Fruit fly (Drosophila melanogaster) whole organism, embryonic: ENCODE measurements around the gene CG14102.
A peak's percentile ranks its signal among the peaks of the same experiment; 100 is the strongest.

Experiments used
- CG10274 ChIP-seq: fragments of 200-800 bp; sonication (Bioruptor generic); optimal IDR thresholded peaks from 3 replicates; lab custom pipeline; 2017; ENCODE audit warnings: missing biosample characterization, mild to moderate bottlenecking, missing genetic modification characterization
- CG10321 ChIP-seq: fragments of 200-800 bp; sonication (Bioruptor generic); IDR thresholded peaks from 2 replicates; pipeline ENCODE4 v1.3.6; 2022; ENCODE audit warnings: missing biosample characterization, missing genetic modification characterization
- CG11504 ChIP-seq: fragments of 200-800 bp; sonication (Bioruptor generic); optimal IDR thresholded peaks from 3 replicates; lab custom pipeline; 2019; ENCODE audit warnings: missing biosample characterization, mild to moderate bottlenecking, missing genetic modification characterization, moderate library complexity
- CG15073 ChIP-seq: fragments of 200-800 bp; sonication (Bioruptor generic); optimal IDR thresholded peaks from 2 replicates; lab custom pipeline; 2016; ENCODE audit warnings: missing biosample characterization, missing genetic modification characterization
- CG15514 ChIP-seq: fragments of 200-800 bp; sonication (Bioruptor generic); optimal IDR thresholded peaks from 3 replicates; lab custom pipeline; 2017; ENCODE audit warnings: missing biosample characterization, missing genetic modification characterization, mild to moderate bottlenecking, moderate library complexity, missing genetic modification reagents
- CG18599 ChIP-seq: fragments of 200-800 bp; sonication (Bioruptor generic); optimal IDR thresholded peaks from 3 replicates; lab custom pipeline; 2017; ENCODE audit warnings: missing biosample characterization, missing genetic modification characterization, mild to moderate bottlenecking, moderate library complexity, missing genetic modification reagents
- CG2199 ChIP-seq: fragments of 200-800 bp; sonication (Bioruptor generic); IDR thresholded peaks from 3 replicates; pipeline ENCODE4 v1.3.6; 2022; ENCODE audit warnings: missing biosample characterization, missing genetic modification characterization
- CG2202 ChIP-seq: fragments of 200-800 bp; sonication (Bioruptor generic); optimal IDR thresholded peaks from 2 replicates; lab custom pipeline; 2018; ENCODE audit warnings: missing biosample characterization, mild to moderate bottlenecking, missing genetic modification characterization
- CG3065 ChIP-seq: fragments of 200-800 bp; sonication (Bioruptor generic); optimal IDR thresholded peaks from 2 replicates; lab custom pipeline; 2016; ENCODE audit warnings: missing biosample characterization, missing genetic modification characterization
- CG4328 ChIP-seq: fragments of 200-800 bp; sonication (Bioruptor generic); optimal IDR thresholded peaks from 3 replicates; lab custom pipeline; 2017; ENCODE audit warnings: missing biosample characterization, missing genetic modification reagents, missing genetic modification characterization
- CG4707 ChIP-seq: fragments of 200-800 bp; sonication (Bioruptor generic); optimal IDR thresholded peaks from 2 replicates; lab custom pipeline; 2018; ENCODE audit warnings: missing biosample characterization, mild to moderate bottlenecking, missing genetic modification characterization, moderate library complexity
- CG6272 ChIP-seq: fragments of 200-800 bp; sonication (Bioruptor generic); IDR thresholded peaks from 2 replicates; pipeline ENCODE4 v1.3.6; 2022; ENCODE audit warnings: missing biosample characterization, missing genetic modification characterization
- CG6765 ChIP-seq: fragments of 200-800 bp; sonication (Bioruptor generic); optimal IDR thresholded peaks from 3 replicates; lab custom pipeline; 2017; ENCODE audit warnings: missing biosample characterization, mild to moderate bottlenecking, missing genetic modification characterization
- CG7271 ChIP-seq: fragments of 200-800 bp; sonication (Bioruptor generic); optimal IDR thresholded peaks from 2 replicates; lab custom pipeline; 2018; ENCODE audit warnings: missing biosample characterization, mild to moderate bottlenecking, missing genetic modification characterization, moderate library complexity
- CG7928 ChIP-seq: fragments of 200-800 bp; sonication (Bioruptor generic); optimal IDR thresholded peaks from 2 replicates; lab custom pipeline; 2017; ENCODE audit warnings: missing biosample characterization, mild to moderate bottlenecking, missing genetic modification characterization
- CG9437 ChIP-seq: fragments of 200-800 bp; sonication (Bioruptor generic); optimal IDR thresholded peaks from 2 replicates; lab custom pipeline; 2018; ENCODE audit warnings: missing biosample characterization, mild to moderate bottlenecking, missing genetic modification characterization
- Drgx ChIP-seq: fragments of 200-800 bp; sonication (Bioruptor generic); IDR thresholded peaks from 2 replicates; pipeline ENCODE4 v1.3.6; 2022; ENCODE audit warnings: missing biosample characterization, missing genetic modification characterization
- E2f2 ChIP-seq: fragments of 200-800 bp; sonication (Bioruptor generic); IDR thresholded peaks from 2 replicates; pipeline ENCODE4 v1.3.6; 2022; ENCODE audit warnings: missing biosample characterization, missing genetic modification characterization
- Fer2 ChIP-seq: fragments of 200-800 bp; sonication (Bioruptor generic); optimal IDR thresholded peaks from 2 replicates; lab custom pipeline; 2018; ENCODE audit warnings: missing biosample characterization, mild to moderate bottlenecking, missing genetic modification characterization, moderate library complexity
- Gug ChIP-seq: fragments of 200-800 bp; sonication (Bioruptor generic); IDR thresholded peaks from 4 replicates; pipeline ENCODE4 v1.3.6; 2022; ENCODE audit warnings: missing biosample characterization, missing genetic modification characterization
- Lim3 ChIP-seq: fragments of 200-800 bp; sonication (Bioruptor generic); IDR thresholded peaks from 2 replicates; pipeline ENCODE4 v1.3.6; 2022; ENCODE audit warnings: missing biosample characterization, missing genetic modification characterization
- Lpt ChIP-seq: fragments of >200 bp; optimal IDR thresholded peaks from 2 replicates; lab custom pipeline; 2018; ENCODE audit warnings: missing biosample characterization, missing genetic modification characterization
- Sox100B ChIP-seq: fragments of 200-800 bp; sonication (Bioruptor generic); optimal IDR thresholded peaks from 3 replicates; lab custom pipeline; 2018; ENCODE audit warnings: missing biosample characterization, mild to moderate bottlenecking, missing genetic modification characterization
- Sry-β ChIP-seq: fragments of 200-800 bp; sonication (Bioruptor generic); optimal IDR thresholded peaks from 2 replicates; lab custom pipeline; 2018; ENCODE audit warnings: missing biosample characterization, mild to moderate bottlenecking, missing genetic modification characterization, moderate library complexity
- Tbp ChIP-seq: fragments of >200 bp; optimal IDR thresholded peaks from 2 replicates; lab custom pipeline; 2018; ENCODE audit warnings: missing biosample characterization, missing genetic modification characterization
- Vsx1 ChIP-seq: fragments of 200-800 bp; sonication (Bioruptor generic); optimal IDR thresholded peaks from 2 replicates; lab custom pipeline; 2017; ENCODE audit warnings: missing biosample characterization, mild to moderate bottlenecking, missing genetic modification characterization, missing genetic modification reagents
- Xbp1 ChIP-seq: fragments of 200-800 bp; sonication (Bioruptor generic); optimal IDR thresholded peaks from 3 replicates; lab custom pipeline; 2016; ENCODE audit warnings: missing biosample characterization, mild to moderate bottlenecking, missing genetic modification characterization
- bowl ChIP-seq: fragments of 200-800 bp; sonication (Bioruptor generic); IDR thresholded peaks from 2 replicates; pipeline ENCODE4 v1.3.6; 2022; ENCODE audit warnings: missing biosample characterization, missing genetic modification characterization
- chinmo ChIP-seq: fragments of 200-800 bp; sonication (Bioruptor generic); IDR thresholded peaks from 4 replicates; pipeline ENCODE4 v1.3.6; 2022; ENCODE audit warnings: missing biosample characterization, missing genetic modification characterization; ENCODE audit not compliant: partially characterized antibody
- eve ChIP-seq, 2 experiments: fragments of >200 bp; optimal IDR thresholded peaks; 2 replicates each; lab custom pipeline; 2017; ENCODE audit warnings: missing biosample characterization in 2 of 2, missing genetic modification characterization in 2 of 2
- exex ChIP-seq: fragments of 200-800 bp; sonication (Bioruptor generic); optimal IDR thresholded peaks from 4 replicates; lab custom pipeline; 2018; ENCODE audit warnings: missing biosample characterization, mild to moderate bottlenecking, missing genetic modification characterization, moderate library complexity
- fd64A ChIP-seq: fragments of 200-800 bp; sonication (Bioruptor generic); optimal IDR thresholded peaks from 3 replicates; lab custom pipeline; 2018; ENCODE audit warnings: missing biosample characterization, mild to moderate bottlenecking, missing genetic modification characterization
- grn ChIP-seq: fragments of 200-800 bp; sonication (Bioruptor generic); optimal IDR thresholded peaks from 3 replicates; lab custom pipeline; 2017; ENCODE audit warnings: missing biosample characterization, missing genetic modification characterization
- gro ChIP-seq: fragments of 200-800 bp; sonication (Bioruptor generic); optimal IDR thresholded peaks from 2 replicates; lab custom pipeline; 2016; ENCODE audit warnings: missing biosample characterization, missing genetic modification characterization
- gsb ChIP-seq: fragments of 200-800 bp; sonication (Bioruptor generic); IDR thresholded peaks from 2 replicates; pipeline ENCODE4 v1.3.6; 2022; ENCODE audit warnings: missing biosample characterization, missing genetic modification characterization
- knrl ChIP-seq: fragments of 200-800 bp; sonication (Bioruptor generic); IDR thresholded peaks from 3 replicates; pipeline ENCODE4 v1.3.6; 2022; ENCODE audit warnings: missing biosample characterization, missing genetic modification characterization; ENCODE audit not compliant: partially characterized antibody
- lab ChIP-seq: fragments of 200-800 bp; sonication (Bioruptor generic); optimal IDR thresholded peaks from 3 replicates; lab custom pipeline; 2017; ENCODE audit warnings: missing biosample characterization, missing genetic modification characterization, mild to moderate bottlenecking, moderate library complexity, missing genetic modification reagents
- mirr ChIP-seq: fragments of 200-800 bp; sonication (Bioruptor generic); optimal IDR thresholded peaks from 3 replicates; lab custom pipeline; 2018; ENCODE audit warnings: missing biosample characterization, mild to moderate bottlenecking, missing genetic modification characterization
- oc ChIP-seq: fragments of 200-800 bp; sonication (Bioruptor generic); optimal IDR thresholded peaks from 2 replicates; lab custom pipeline; 2018; ENCODE audit warnings: missing biosample characterization, mild to moderate bottlenecking, missing genetic modification characterization, moderate library complexity
- odd ChIP-seq: fragments of 200-800 bp; sonication (Bioruptor generic); optimal IDR thresholded peaks from 2 replicates; lab custom pipeline; 2017; ENCODE audit warnings: missing biosample characterization, mild to moderate bottlenecking, missing genetic modification characterization
- pfk ChIP-seq: fragments of 200-800 bp; sonication (Bioruptor generic); optimal IDR thresholded peaks from 2 replicates; lab custom pipeline; 2018; ENCODE audit warnings: missing biosample characterization, mild to moderate bottlenecking, missing genetic modification characterization, moderate library complexity
- repo ChIP-seq: fragments of 200-800 bp; sonication (Bioruptor generic); optimal IDR thresholded peaks from 2 replicates; lab custom pipeline; 2016; ENCODE audit warnings: missing biosample characterization, missing genetic modification characterization
- ro ChIP-seq: fragments of 200-800 bp; sonication (Bioruptor generic); IDR thresholded peaks from 2 replicates; pipeline ENCODE4 v1.3.6; 2022; ENCODE audit warnings: missing biosample characterization, missing genetic modification characterization
- sd ChIP-seq: fragments of 200-800 bp; sonication (Bioruptor generic); optimal IDR thresholded peaks from 3 replicates; lab custom pipeline; 2018; ENCODE audit warnings: missing biosample characterization, mild to moderate bottlenecking, missing genetic modification characterization, moderate library complexity
- sna ChIP-seq: fragments of 200-800 bp; sonication (Bioruptor generic); IDR thresholded peaks from 2 replicates; pipeline ENCODE4 v1.3.6; 2022; ENCODE audit warnings: missing biosample characterization, missing genetic modification characterization; ENCODE audit not compliant: partially characterized antibody
- sqz ChIP-seq: fragments of 200-800 bp; sonication (Bioruptor generic); optimal IDR thresholded peaks from 3 replicates; lab custom pipeline; 2018; ENCODE audit warnings: missing biosample characterization, mild to moderate bottlenecking, missing genetic modification characterization
- sug ChIP-seq: fragments of 200-800 bp; optimal IDR thresholded peaks from 2 replicates; lab custom pipeline; 2019; ENCODE audit warnings: missing biosample characterization, mild to moderate bottlenecking, missing genetic modification characterization, moderate library complexity
- tna ChIP-seq: fragments of 200-800 bp; sonication (Bioruptor generic); IDR thresholded peaks from 2 replicates; pipeline ENCODE4 v1.3.6; 2022; ENCODE audit warnings: missing biosample characterization, missing genetic modification characterization; ENCODE audit not compliant: partially characterized antibody
- trh ChIP-seq: fragments of 200-800 bp; sonication (Bioruptor generic); optimal IDR thresholded peaks from 2 replicates; lab custom pipeline; 2016; ENCODE audit warnings: missing biosample characterization, missing genetic modification characterization

Gene CG14102

DNA sequence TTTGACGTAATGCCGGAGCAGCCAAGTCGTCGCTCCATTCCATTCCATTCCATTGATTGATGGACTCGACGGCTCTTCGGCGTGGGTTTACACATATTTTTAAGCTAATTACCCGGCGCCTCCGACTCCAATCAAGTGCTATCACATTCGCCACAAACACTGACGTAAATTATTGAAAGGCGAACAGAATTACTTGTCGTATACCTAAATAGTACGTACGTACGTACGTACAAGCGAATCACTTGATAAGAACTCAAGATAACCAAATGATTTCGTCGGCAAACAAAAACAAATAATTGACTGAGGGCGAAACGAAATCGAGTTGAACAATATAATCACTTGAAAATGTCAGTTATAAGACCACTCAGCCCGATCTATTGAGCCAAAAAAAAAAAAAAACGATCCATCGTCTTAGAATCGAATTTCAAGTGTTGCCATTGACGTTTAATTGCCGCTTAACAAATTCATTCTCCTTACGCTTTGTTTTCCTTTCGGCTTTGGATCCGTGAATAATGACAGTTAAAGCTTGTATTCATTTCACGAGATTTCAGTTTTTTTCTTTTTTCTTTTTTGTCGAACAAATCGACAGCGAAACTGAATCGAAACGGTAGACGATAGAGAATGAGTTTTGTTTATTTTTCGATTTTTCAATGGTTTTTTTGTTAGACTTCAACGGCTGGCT, 23.7 kb downstream of the CG14102 start:
- TF ChIP-seq CG6765: no peak
- no peak for TF ChIP-seq gsb (GFP tag; lab: Robert Waterston, UW)
- TF ChIP-seq CG6272 (GFP tag; lab: Robert Waterston, UW): no peak
- TF ChIP-seq CG18599 (GFP tag; lab: Kevin White, UChicago): peak; percentile 37
- TF ChIP-seq CG15514 (GFP tag; lab: Kevin White, UChicago): peak; percentile 2
- TF ChIP-seq CG15073 (GFP tag; lab: Kevin White, UChicago): no peak
- no peak for TF ChIP-seq bowl (GFP tag; lab: Robert Waterston, UW)
- TF ChIP-seq repo (GFP tag; lab: Kevin White, UChicago): no peak
- peak; percentile 52 for TF ChIP-seq oc (tag; lab: Kevin White, UChicago)
- no peak for TF ChIP-seq E2f2 (GFP tag; lab: Robert Waterston, UW)
- TF ChIP-seq CG10274 (GFP tag; lab: Kevin White, UChicago): no peak
- TF ChIP-seq Lim3 (GFP tag; lab: Robert Waterston, UW): no peak
- peak; percentile 65 for TF ChIP-seq sqz
- TF ChIP-seq knrl (GFP tag; lab: Robert Waterston, UW): no peak
- peak; percentile 13 for TF ChIP-seq CG9437 (GFP tag; lab: Kevin White, UChicago)
- no peak for TF ChIP-seq odd (GFP tag; lab: Kevin White, UChicago)
- no peak for TF ChIP-seq CG7271
- no peak for TF ChIP-seq tna
- no peak for TF ChIP-seq Sry-β (GFP tag; lab: Kevin White, UChicago)
- no peak for TF ChIP-seq CG10321 (GFP tag; lab: Robert Waterston, UW)
- no peak for TF ChIP-seq Lpt (GFP tag; lab: Kevin White, UChicago)
- peak; percentile 79 for TF ChIP-seq sug (tag; lab: Kevin White, UChicago)
- no peak for TF ChIP-seq CG3065 (GFP tag; lab: Kevin White, UChicago)
- peak; percentile 54 for TF ChIP-seq sd (tag; lab: Kevin White, UChicago)
- TF ChIP-seq Gug (GFP tag; lab: Robert Waterston, UW): no peak
- TF ChIP-seq ro (GFP tag; lab: Robert Waterston, UW): no peak
- TF ChIP-seq CG7928 (GFP tag; lab: Kevin White, UChicago): no peak
- no peak for TF ChIP-seq Sox100B (GFP tag; lab: Kevin White, UChicago)
- no peak for TF ChIP-seq Tbp (GFP tag; lab: Kevin White, UChicago)
- TF ChIP-seq CG2202 (tag; lab: Kevin White, UChicago): no peak
- TF ChIP-seq mirr (GFP tag; lab: Kevin White, UChicago): peak; percentile 86
- peak; percentile 72 for TF ChIP-seq gro (GFP tag; lab: Kevin White, UChicago)
- TF ChIP-seq CG4328: no peak
- 0 out of 4 replicates have a peak, but pooled peaks have one; percentile 31 for TF ChIP-seq chinmo (GFP tag; lab: Robert Waterston, UW)
- TF ChIP-seq trh (GFP tag; lab: Kevin White, UChicago): no peak
- TF ChIP-seq exex (tag; lab: Kevin White, UChicago): peak; percentile 93
- TF ChIP-seq lab (GFP tag; lab: Kevin White, UChicago): peak; percentile 78
- TF ChIP-seq fd64A: no peak
- TF ChIP-seq Fer2: no peak
- TF ChIP-seq Drgx: no peak
- TF ChIP-seq CG4707: no peak
- 0 out of 3 replicates have a peak, but pooled peaks have one; percentile 18 for TF ChIP-seq CG2199 (GFP tag; lab: Robert Waterston, UW)
- peak; percentile 51 for TF ChIP-seq pfk
- TF ChIP-seq CG11504 (tag; lab: Kevin White, UChicago): no peak
- TF ChIP-seq Vsx1: peak; percentile 89
- peak in 1 of 2 experiments; percentile 68 for TF ChIP-seq eve (GFP tag; optimal IDR thresholded peaks at IDR 0.05; lab: Kevin White, UChicago)
- TF ChIP-seq Xbp1 (GFP tag; lab: Kevin White, UChicago): no peak
- peak; percentile 33 for TF ChIP-seq grn (GFP tag; lab: Kevin White, UChicago)
- TF ChIP-seq sna (GFP tag; lab: Robert Waterston, UW): no peak
